Worm (Caenorhabditis elegans) whole organism, L3 larva: ENCODE data around the gene C47E8.3.

Source experiments
- nhr-12 ChIP-seq: fragments of 150-350 bp; optimal IDR thresholded peaks from 2 replicates; lab custom pipeline; 2014; ENCODE audit warnings: missing biosample characterization, missing genetic modification characterization
- nhr-76 ChIP-seq: fragments of 150-350 bp; sonication (generic microtip); optimal IDR thresholded peaks from 5 replicates; lab custom pipeline; 2014; ENCODE audit warnings: missing biosample characterization, missing genetic modification characterization
- unc-62 ChIP-seq: fragments of 150-350 bp; sonication (generic microtip); optimal IDR thresholded peaks from 4 replicates; lab custom pipeline; 2014; ENCODE audit warnings: missing biosample characterization, missing genetic modification reagents, missing genetic modification characterization

ce11 chrV:14663006-14663405 lies 17.1 kb upstream of the C47E8.3 start, which contains the start of gene C47E8.9:
- TF ChIP-seq unc-62 (GFP tag; lab: Kevin White, UChicago) = no peak
- TF ChIP-seq nhr-76 (tag; lab: Kevin White, UChicago) = no peak
- no peak for TF ChIP-seq nhr-12 (tag; lab: Kevin White, UChicago)
